Worm (Caenorhabditis elegans) whole organism, L3 larva: ENCODE data around the gene slc-36.3.

Experiments used
- elt-2 ChIP-seq: sonication (generic microtip); optimal IDR thresholded peaks from 2 replicates; lab custom pipeline; 2016; ENCODE audit warnings: missing genetic modification reagents, mild to moderate bottlenecking, missing genetic modification characterization, missing compliant biosample characterization
- fos-1 ChIP-seq: fragments of 150-350 bp; optimal IDR thresholded peaks from 2 replicates; lab custom pipeline; 2014; ENCODE audit warnings: missing biosample characterization, missing genetic modification characterization
- lin-15B ChIP-seq: fragments of 150-350 bp; optimal IDR thresholded peaks from 2 replicates; lab custom pipeline; 2014; ENCODE audit warnings: missing biosample characterization, missing genetic modification characterization
- lin-39 ChIP-seq: fragments of 150-350 bp; optimal IDR thresholded peaks from 2 replicates; lab custom pipeline; 2018; ENCODE audit warnings: missing biosample characterization, missing genetic modification reagents, missing genetic modification characterization
- mdl-1 ChIP-seq: fragments of 150-350 bp; optimal IDR thresholded peaks from 2 replicates; lab custom pipeline; 2014; ENCODE audit warnings: missing biosample characterization, missing genetic modification characterization
- nhr-11 ChIP-seq: fragments of 150-350 bp; optimal IDR thresholded peaks from 2 replicates; lab custom pipeline; 2014; ENCODE audit warnings: missing biosample characterization, missing genetic modification characterization
- nhr-28 ChIP-seq: fragments of 150-350 bp; optimal IDR thresholded peaks from 2 replicates; lab custom pipeline; 2014; ENCODE audit warnings: missing biosample characterization, missing genetic modification characterization
- sea-2 ChIP-seq: fragments of 150-350 bp; sonication (generic microtip); optimal IDR thresholded peaks from 4 replicates; lab custom pipeline; 2014; ENCODE audit warnings: missing biosample characterization, missing genetic modification reagents, missing genetic modification characterization
- snpc-4 ChIP-seq: fragments of 150-350 bp; optimal IDR thresholded peaks from 2 replicates; lab custom pipeline; 2014; ENCODE audit warnings: missing biosample characterization, missing genetic modification characterization

- TF ChIP-seq mdl-1 (tag; lab: Kevin White, UChicago) (no peak), lin-39 (tag; lab: Kevin White, UChicago) (no peak), fos-1 (tag; lab: Kevin White, UChicago) (no peak), lin-15B (tag; lab: Kevin White, UChicago) (no peak), nhr-28 (tag; lab: Kevin White, UChicago) (no peak), snpc-4 (tag; lab: Kevin White, UChicago) (no peak), sea-2 (GFP tag; lab: Kevin White, UChicago) (no peak), nhr-11 (tag; lab: Kevin White, UChicago) (no peak), elt-2 (no peak)
Measured at ce11 chrV:20566454-20566853, 22.5 kb upstream of the slc-36.3 start, which contains the start of gene F26F2.3.
